Worm (Caenorhabditis elegans) whole organism, midembryonic: ENCODE data around the gene fbxc-22.

ENCODE experiments used
- T22C8.4 ChIP-seq: fragments of 200-800 bp; sonication (Bioruptor generic); IDR thresholded peaks from 2 replicates; pipeline ENCODE4 v1.3.6; 2022; ENCODE audit warnings: missing genetic modification characterization, missing compliant biosample characterization
- cog-1 ChIP-seq: sonication (generic microtip); optimal IDR thresholded peaks from 2 replicates; lab custom pipeline; 2016; ENCODE audit warnings: missing genetic modification characterization, missing compliant biosample characterization
- flt-1 ChIP-seq: fragments of 200-800 bp; sonication (Bioruptor generic); IDR thresholded peaks from 2 replicates; pipeline ENCODE4 v1.3.6; 2022; ENCODE audit warnings: missing genetic modification characterization, missing compliant biosample characterization
- klf-2 ChIP-seq: fragments of 200-800 bp; sonication (Bioruptor generic); conservative IDR thresholded peaks from 2 replicates; pipeline ENCODE4 v1.3.6; 2022; ENCODE audit warnings: missing genetic modification reagents, missing genetic modification characterization, missing compliant biosample characterization
- med-1 ChIP-seq: sonication (generic microtip); optimal IDR thresholded peaks from 2 replicates; lab custom pipeline; 2017; ENCODE audit warnings: missing genetic modification characterization, mild to moderate bottlenecking, missing compliant biosample characterization, antibody characterized with exemption, missing genetic modification reagents; ENCODE audit not compliant: insufficient read depth
- tab-1 ChIP-seq: fragments of 200-800 bp; sonication (Bioruptor generic); IDR thresholded peaks from 2 replicates; pipeline ENCODE4 v1.3.6; 2022; ENCODE audit warnings: missing genetic modification characterization, missing compliant biosample characterization

DNA sequence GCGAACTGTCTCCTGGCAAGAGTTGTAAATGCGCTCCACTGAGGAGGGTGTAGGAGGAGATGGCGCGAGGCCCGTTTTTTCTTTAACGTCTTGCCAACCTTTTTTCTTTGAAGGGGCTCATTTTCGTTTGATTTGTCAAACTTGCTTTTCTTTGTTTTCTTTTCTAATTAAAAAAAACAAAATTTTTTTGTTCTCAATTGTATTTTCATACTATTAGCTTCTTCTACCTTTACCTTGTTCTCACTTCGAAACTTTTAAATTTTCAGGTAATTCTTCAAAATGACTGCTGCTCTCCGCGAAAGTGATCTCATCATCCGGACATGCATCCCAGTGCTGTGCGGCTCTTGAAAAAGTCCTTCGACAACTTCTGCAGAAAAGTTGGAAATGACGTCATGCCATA is 19.0 kb upstream of the fbxc-22 start, which contains the start of gene fbxa-184:
- TF ChIP-seq tab-1 (no peak), flt-1 (GFP tag; lab: Robert Waterston, UW) (no peak), cog-1 (tag; lab: Kevin White, UChicago) (no peak), med-1 (GFP tag; lab: Kevin White, UChicago) (no peak), klf-2 (GFP tag; lab: Robert Waterston, UW) (no peak), T22C8.4 (GFP tag; lab: Robert Waterston, UW) (no peak)
